Fruit fly (Drosophila melanogaster) whole organism, embryonic: ENCODE results near the gene CG9391.

Source experiments
- Awh ChIP-seq: fragments of 200-800 bp; sonication (Bioruptor generic); IDR thresholded peaks from 2 replicates; pipeline ENCODE4, ENCODE4 v1.3.6; 2022; ENCODE audit warnings: missing biosample characterization, missing genetic modification characterization
- BEAF-32 ChIP-seq: fragments of 200-800 bp; sonication (Bioruptor generic); optimal IDR thresholded peaks from 3 replicates; lab custom pipeline; 2017; ENCODE audit warnings: missing biosample characterization, missing genetic modification characterization, mild to moderate bottlenecking, moderate library complexity, missing genetic modification reagents
- CG10431 ChIP-seq: fragments of 200-800 bp; sonication (Bioruptor generic); optimal IDR thresholded peaks from 3 replicates; lab custom pipeline; 2018; ENCODE audit warnings: missing biosample characterization, mild to moderate bottlenecking, missing genetic modification characterization
- CG11456 ChIP-seq: fragments of 200-800 bp; sonication (Bioruptor generic); IDR thresholded peaks from 3 replicates; pipeline ENCODE4 v1.3.6; 2022; ENCODE audit warnings: missing biosample characterization, missing genetic modification characterization
- CG15479 ChIP-seq: fragments of 200-800 bp; sonication (Bioruptor generic); optimal IDR thresholded peaks from 3 replicates; lab custom pipeline; 2019; ENCODE audit warnings: missing biosample characterization, mild to moderate bottlenecking, missing genetic modification characterization, moderate library complexity
- CG2116 ChIP-seq: fragments of 200-800 bp; sonication (Bioruptor generic); optimal IDR thresholded peaks from 3 replicates; lab custom pipeline; 2018; ENCODE audit warnings: missing biosample characterization, mild to moderate bottlenecking, missing genetic modification characterization
- CG2889 ChIP-seq: fragments of 200-800 bp; sonication (Bioruptor generic); IDR thresholded peaks from 3 replicates; pipeline ENCODE4 v1.3.6; 2022; ENCODE audit warnings: missing biosample characterization, missing genetic modification characterization
- CG31441 ChIP-seq: fragments of 200-800 bp; sonication (Bioruptor generic); IDR thresholded peaks from 2 replicates; pipeline ENCODE4 v1.3.6; 2022; ENCODE audit warnings: missing biosample characterization, missing genetic modification characterization
- CG34376 ChIP-seq: fragments of 200-800 bp; sonication (Bioruptor generic); optimal IDR thresholded peaks from 2 replicates; lab custom pipeline; 2018; ENCODE audit warnings: missing biosample characterization, mild to moderate bottlenecking, missing genetic modification characterization
- CG4730 ChIP-seq: fragments of 200-800 bp; sonication (Bioruptor generic); IDR thresholded peaks from 2 replicates; pipeline ENCODE4 v1.3.6; 2022; ENCODE audit warnings: missing biosample characterization, missing genetic modification characterization
- CG6175 ChIP-seq: fragments of 200-800 bp; sonication (Bioruptor generic); IDR thresholded peaks from 3 replicates; pipeline ENCODE4 v1.3.6; 2022; ENCODE audit warnings: missing biosample characterization, missing genetic modification characterization
- CG6689 ChIP-seq: fragments of 200-800 bp; sonication (Bioruptor generic); IDR thresholded peaks from 2 replicates; pipeline ENCODE4 v1.3.6; 2022; ENCODE audit warnings: missing biosample characterization, missing genetic modification characterization
- CG6791 ChIP-seq: fragments of 200-800 bp; sonication (Bioruptor generic); IDR thresholded peaks from 3 replicates; pipeline ENCODE4 v1.3.6; 2022; ENCODE audit warnings: missing biosample characterization, missing genetic modification characterization; ENCODE audit not compliant: partially characterized antibody
- CG8290 ChIP-seq, 3 experiments: fragments of 200-800 bp; sonication (Bioruptor generic); optimal IDR thresholded peaks; 2 replicates each; lab custom pipeline; 2016 to 2019; ENCODE audit warnings: missing biosample characterization in 3 of 3, missing genetic modification characterization in 3 of 3, mild to moderate bottlenecking in 2 of 3, moderate library complexity in 1 of 3
- D19A ChIP-seq: fragments of 200-800 bp; optimal IDR thresholded peaks from 3 replicates; lab custom pipeline; 2019; ENCODE audit warnings: missing biosample characterization, mild to moderate bottlenecking, missing genetic modification characterization, moderate library complexity
- Dbx ChIP-seq: fragments of 200-800 bp; sonication (Bioruptor generic); IDR thresholded peaks from 3 replicates; pipeline ENCODE4 v1.3.6; 2022; ENCODE audit warnings: missing biosample characterization, missing genetic modification characterization
- Deaf1 ChIP-seq: fragments of 200-800 bp; optimal IDR thresholded peaks from 3 replicates; lab custom pipeline; 2019; ENCODE audit warnings: missing biosample characterization, mild to moderate bottlenecking, missing genetic modification characterization, moderate library complexity
- Eip74EF ChIP-seq, 2 experiments: fragments of 200-800 bp in 1 of 2; fragments of >200 bp in 1 of 2; sonication (Bioruptor generic) in 1 of 2; optimal IDR thresholded peaks; 2 replicates each; lab custom pipeline; 2017 to 2019; ENCODE audit warnings: missing biosample characterization in 2 of 2, missing genetic modification characterization in 2 of 2, mild to moderate bottlenecking in 1 of 2, moderate library complexity in 1 of 2
- Ets97D ChIP-seq: fragments of 200-800 bp; sonication (Bioruptor generic); optimal IDR thresholded peaks from 3 replicates; lab custom pipeline; 2016; ENCODE audit warnings: missing biosample characterization, missing genetic modification characterization
- H15 ChIP-seq: fragments of 200-800 bp; sonication (Bioruptor generic); IDR thresholded peaks from 3 replicates; pipeline ENCODE4 v1.3.6; 2022; ENCODE audit warnings: missing biosample characterization, missing genetic modification characterization
- H2.0 ChIP-seq: fragments of 200-800 bp; sonication (Bioruptor generic); IDR thresholded peaks from 2 replicates; pipeline ENCODE4 v1.3.6; 2022; ENCODE audit warnings: missing biosample characterization, missing genetic modification characterization
- HLH54F ChIP-seq: fragments of 200-800 bp; sonication (Bioruptor generic); optimal IDR thresholded peaks from 3 replicates; lab custom pipeline; 2016; ENCODE audit warnings: missing biosample characterization, missing genetic modification characterization
- Hr78 ChIP-seq, 2 experiments: fragments of 200-800 bp in 1 of 2; fragments of >200 bp in 1 of 2; sonication (Bioruptor generic) in 1 of 2; optimal IDR thresholded peaks; 2 replicates each; lab custom pipeline; 2017 to 2019; ENCODE audit warnings: missing biosample characterization in 2 of 2, missing genetic modification characterization in 2 of 2, mild to moderate bottlenecking in 1 of 2, moderate library complexity in 1 of 2
- Opbp ChIP-seq: fragments of 200-800 bp; sonication (Bioruptor generic); IDR thresholded peaks from 3 replicates; pipeline ENCODE4 v1.3.6; 2022; ENCODE audit warnings: missing biosample characterization, missing genetic modification characterization; ENCODE audit not compliant: partially characterized antibody
- Tbp ChIP-seq: fragments of >200 bp; optimal IDR thresholded peaks from 2 replicates; lab custom pipeline; 2018; ENCODE audit warnings: missing biosample characterization, missing genetic modification characterization
- Xbp1 ChIP-seq: fragments of 200-800 bp; sonication (Bioruptor generic); optimal IDR thresholded peaks from 3 replicates; lab custom pipeline; 2016; ENCODE audit warnings: missing biosample characterization, mild to moderate bottlenecking, missing genetic modification characterization
- Xrp1 ChIP-seq: fragments of 200-800 bp; sonication (Bioruptor generic); IDR thresholded peaks from 2 replicates; pipeline ENCODE4 v1.3.6; 2022; ENCODE audit warnings: missing biosample characterization, missing genetic modification characterization
- abd-A ChIP-seq: fragments of 200-800 bp; sonication (Bioruptor generic); optimal IDR thresholded peaks from 3 replicates; lab custom pipeline; 2019; ENCODE audit warnings: missing biosample characterization, mild to moderate bottlenecking, missing genetic modification characterization, moderate library complexity
- bbx ChIP-seq: fragments of 200-800 bp; sonication (Bioruptor generic); IDR thresholded peaks from 2 replicates; pipeline ENCODE4 v1.3.6; 2022; ENCODE audit warnings: missing biosample characterization, missing genetic modification characterization; ENCODE audit not compliant: partially characterized antibody
- cg ChIP-seq: fragments of 200-800 bp; sonication (Bioruptor generic); optimal IDR thresholded peaks from 3 replicates; lab custom pipeline; 2019; ENCODE audit warnings: missing biosample characterization, mild to moderate bottlenecking, missing genetic modification characterization, moderate library complexity
- da ChIP-seq: fragments of 200-800 bp; sonication (Bioruptor generic); optimal IDR thresholded peaks from 2 replicates; lab custom pipeline; 2016; ENCODE audit warnings: missing biosample characterization, missing genetic modification characterization
- dm ChIP-seq: fragments of 200-800 bp; sonication (Bioruptor generic); optimal IDR thresholded peaks from 3 replicates; lab custom pipeline; 2016; ENCODE audit warnings: missing biosample characterization, missing genetic modification characterization
- fd3F ChIP-seq: fragments of 200-800 bp; sonication (Bioruptor generic); optimal IDR thresholded peaks from 2 replicates; lab custom pipeline; 2018; ENCODE audit warnings: missing biosample characterization, mild to moderate bottlenecking, missing genetic modification characterization, moderate library complexity
- fd64A ChIP-seq: fragments of 200-800 bp; sonication (Bioruptor generic); optimal IDR thresholded peaks from 3 replicates; lab custom pipeline; 2018; ENCODE audit warnings: missing biosample characterization, mild to moderate bottlenecking, missing genetic modification characterization
- gt ChIP-seq: fragments of 200-800 bp; sonication (Bioruptor generic); IDR thresholded peaks from 2 replicates; pipeline ENCODE4 v1.3.6; 2022; ENCODE audit warnings: missing biosample characterization, missing genetic modification characterization
- her ChIP-seq: fragments of 200-800 bp; sonication (Bioruptor generic); optimal IDR thresholded peaks from 2 replicates; lab custom pipeline; 2016; ENCODE audit warnings: missing biosample characterization, missing genetic modification characterization
- hkb ChIP-seq, 2 experiments: fragments of 200-800 bp in 1 of 2; fragments of >200 bp in 1 of 2; sonication (Bioruptor generic) in 1 of 2; IDR thresholded peaks in 1 of 2; optimal IDR thresholded peaks in 1 of 2; 2 replicates each; pipeline versions ENCODE4 v1.3.6 to Lab custom; 2017 to 2022; ENCODE audit warnings: missing biosample characterization in 1 of 2, missing genetic modification characterization in 1 of 2
- jing ChIP-seq: fragments of 200-800 bp; sonication (Bioruptor generic); optimal IDR thresholded peaks from 2 replicates; lab custom pipeline; 2018; ENCODE audit warnings: missing biosample characterization, mild to moderate bottlenecking, missing genetic modification characterization
- kni ChIP-seq: fragments of 200-800 bp; sonication (Bioruptor generic); optimal IDR thresholded peaks from 3 replicates; lab custom pipeline; 2017; ENCODE audit warnings: mild to moderate bottlenecking, missing biosample characterization, missing genetic modification reagents, missing genetic modification characterization
- pfk ChIP-seq: fragments of 200-800 bp; sonication (Bioruptor generic); optimal IDR thresholded peaks from 2 replicates; lab custom pipeline; 2018; ENCODE audit warnings: missing biosample characterization, mild to moderate bottlenecking, missing genetic modification characterization, moderate library complexity
- salm ChIP-seq: fragments of 200-800 bp; sonication (Bioruptor generic); optimal IDR thresholded peaks from 2 replicates; lab custom pipeline; 2018; ENCODE audit warnings: missing biosample characterization, mild to moderate bottlenecking, missing genetic modification characterization
- scrt ChIP-seq: fragments of 200-800 bp; sonication (Bioruptor generic); optimal IDR thresholded peaks from 2 replicates; lab custom pipeline; 2018; ENCODE audit warnings: missing biosample characterization, mild to moderate bottlenecking, missing genetic modification characterization, moderate library complexity
- sim ChIP-seq: fragments of 200-800 bp; sonication (Bioruptor generic); IDR thresholded peaks from 2 replicates; pipeline ENCODE4 v1.3.6; 2022; ENCODE audit warnings: missing biosample characterization, missing genetic modification characterization
- slbo ChIP-seq: fragments of 200-800 bp; sonication (Bioruptor generic); IDR thresholded peaks from 2 replicates; pipeline ENCODE4 v1.3.6; 2022; ENCODE audit warnings: missing biosample characterization, missing genetic modification characterization
- tgo ChIP-seq: fragments of 200-800 bp; sonication (Bioruptor generic); IDR thresholded peaks from 3 replicates; pipeline ENCODE4 v1.3.6; 2022; ENCODE audit warnings: missing biosample characterization, missing genetic modification characterization
- vvl ChIP-seq: fragments of 200-800 bp; sonication (Bioruptor generic); IDR thresholded peaks from 2 replicates; pipeline ENCODE4 v1.3.6; 2022; ENCODE audit warnings: missing biosample characterization, missing genetic modification characterization
- zen ChIP-seq: fragments of 200-800 bp; sonication (Bioruptor generic); optimal IDR thresholded peaks from 3 replicates; lab custom pipeline; 2018; ENCODE audit warnings: missing biosample characterization, mild to moderate bottlenecking, missing genetic modification characterization, moderate library complexity

CG9391 gene

DNA sequence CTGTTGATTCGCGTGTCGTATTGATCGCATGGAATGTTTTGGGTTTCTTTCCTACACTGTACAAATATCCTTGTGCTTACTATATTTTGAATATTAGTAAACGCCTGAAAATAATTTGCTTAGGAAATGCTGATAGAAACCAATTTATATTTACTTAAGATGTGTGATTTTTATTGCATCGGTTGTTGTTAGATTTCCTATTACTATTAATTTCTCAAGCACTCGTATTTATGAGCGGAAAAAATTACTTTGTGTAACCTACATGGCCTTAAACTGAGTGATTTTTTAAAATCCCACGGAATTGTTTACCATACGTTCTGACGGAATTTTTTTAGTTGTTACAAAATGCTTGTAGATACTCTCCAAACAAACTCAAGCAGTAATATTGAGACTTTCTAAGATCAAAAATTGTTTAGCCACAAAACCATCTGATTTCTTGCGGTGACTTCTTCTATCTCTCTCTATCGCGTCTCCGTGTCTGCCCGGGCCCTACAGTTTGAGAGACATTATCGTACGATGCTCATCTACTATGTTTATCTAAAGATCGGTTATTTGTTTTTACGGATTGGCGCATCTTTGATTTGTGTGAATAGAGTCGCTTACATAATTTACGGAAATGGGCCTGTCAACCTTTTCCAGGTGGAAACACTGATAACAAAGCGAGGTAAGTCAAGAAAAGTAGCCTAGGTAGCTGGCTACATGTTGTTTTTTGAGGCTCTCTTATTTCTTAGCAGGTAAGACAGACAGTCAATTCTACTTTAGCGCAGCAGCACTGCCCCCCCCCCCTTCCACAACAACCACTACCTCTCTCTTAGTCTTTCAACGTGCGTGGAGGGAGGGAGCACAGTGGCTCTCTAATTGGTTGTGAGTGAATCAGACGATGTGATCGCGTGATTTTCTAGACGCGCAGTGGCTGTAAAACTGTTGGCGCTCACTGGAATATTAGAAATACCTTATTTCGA, 8.4 kb upstream of the CG9391 start (continued):
- TF ChIP-seq Hr78 (GFP tag; optimal IDR thresholded peaks at IDR 0.05; lab: Kevin White, UChicago) (no peak), CG15479 (peak; percentile 63), scrt (GFP tag; lab: Kevin White, UChicago) (peak; percentile 41), salm (no peak), da (no peak), HLH54F (GFP tag; lab: Kevin White, UChicago) (peak; percentile 51), D19A (tag; lab: Kevin White, UChicago) (peak; percentile 53), Eip74EF (GFP tag; optimal IDR thresholded peaks at IDR 0.05; lab: Kevin White, UChicago) (peak in 1 of 2 experiments; percentile 11), Xbp1 (GFP tag; lab: Kevin White, UChicago) (peak; percentile 68), Dbx (no peak; the same call in 2 of the 3 replicates), CG2116 (GFP tag; lab: Kevin White, UChicago) (peak; percentile 24), her (GFP tag; lab: Kevin White, UChicago) (peak; percentile 1), CG31441 (GFP tag; lab: Robert Waterston, UW) (peak; percentile 67; the same call in 1 of the 2 replicates), CG6791 (GFP tag; lab: Robert Waterston, UW) (no peak), CG10431 (GFP tag; lab: Kevin White, UChicago) (peak; percentile 42), CG6175 (no peak), CG4730 (GFP tag; lab: Robert Waterston, UW) (no peak), slbo (GFP tag; lab: Robert Waterston, UW) (peak; percentile 38), bbx (no peak), Tbp (GFP tag; lab: Kevin White, UChicago) (no peak), BEAF-32 (GFP tag; lab: Kevin White, UChicago) (peak; percentile 16), hkb (optimal IDR thresholded peaks at IDR 0.05; lab: Kevin White, UChicago) (no peak), hkb (GFP tag; IDR thresholded peaks at IDR 0.05; lab: Robert Waterston, UW) (0 out of 2 replicates have a peak, but pooled peaks have one; percentile 39), fd3F (GFP tag; lab: Kevin White, UChicago) (peak; percentile 29), dm (GFP tag; lab: Kevin White, UChicago) (no peak), kni (peak; percentile 88), vvl (GFP tag; lab: Robert Waterston, UW) (peak; percentile 7; the same call in 1 of the 2 replicates), tgo (peak; percentile 58; the same call in 2 of the 3 replicates), fd64A (no peak), CG2889 (no peak), Awh (GFP tag; lab: Robert Waterston, UW) (no peak), gt (GFP tag; lab: Robert Waterston, UW) (no peak), Opbp (GFP tag; lab: Robert Waterston, UW) (no peak), zen (peak; percentile 19), CG6689 (peak; percentile 43), cg (no peak), pfk (GFP tag; lab: Kevin White, UChicago) (no peak), CG11456 (GFP tag; lab: Robert Waterston, UW) (no peak), CG34376 (peak; percentile 17), H2.0 (GFP tag; lab: Robert Waterston, UW) (no peak), Ets97D (GFP tag; lab: Kevin White, UChicago) (no peak), CG8290 (GFP tag; optimal IDR thresholded peaks at IDR 0.05; lab: Kevin White, UChicago) (peak; percentile 18), CG8290 (tag; optimal IDR thresholded peaks at IDR 0.05; lab: Kevin White, UChicago) (peak in 1 of 2 experiments; percentile 12), abd-A (tag; lab: Kevin White, UChicago) (peak; percentile 94), Deaf1 (tag; lab: Kevin White, UChicago) (peak; percentile 18), H15 (GFP tag; lab: Robert Waterston, UW) (0 out of 3 replicates have a peak, but pooled peaks have one; percentile 6), jing (peak; percentile 50), Xrp1 (GFP tag; lab: Robert Waterston, UW) (peak; percentile 41), sim (GFP tag; lab: Robert Waterston, UW) (no peak)
